Worm (Caenorhabditis elegans) whole organism, L2 larva: ENCODE results near the gene ttr-32.
A peak's percentile ranks its signal among the peaks of the same experiment; 100 is the strongest.

Source experiments
- C34F6.9 ChIP-seq: fragments of 150-350 bp; optimal IDR thresholded peaks from 2 replicates; lab custom pipeline; 2014; ENCODE audit warnings: missing biosample characterization, missing genetic modification characterization
- F13H6.1 ChIP-seq: sonication (generic microtip); optimal IDR thresholded peaks from 2 replicates; lab custom pipeline; 2016; ENCODE audit warnings: missing genetic modification characterization, missing compliant biosample characterization
- R02D3.7 ChIP-seq: fragments of 150-350 bp; optimal IDR thresholded peaks from 2 replicates; lab custom pipeline; 2014; ENCODE audit warnings: missing biosample characterization, missing genetic modification characterization
- Y55F3AM.14 ChIP-seq: fragments of 200-800 bp; sonication (Bioruptor generic); optimal IDR thresholded peaks from 2 replicates; lab custom pipeline; 2018; ENCODE audit warnings: mild to moderate bottlenecking, missing genetic modification characterization, missing compliant biosample characterization
- ZK546.5 ChIP-seq: sonication (generic microtip); optimal IDR thresholded peaks from 2 replicates; lab custom pipeline; 2017; ENCODE audit warnings: missing biosample characterization, missing genetic modification characterization
- alr-1 ChIP-seq: fragments of 150-350 bp; optimal IDR thresholded peaks from 2 replicates; lab custom pipeline; 2014; ENCODE audit warnings: missing biosample characterization, missing genetic modification characterization
- aly-2 ChIP-seq: fragments of 150-350 bp; optimal IDR thresholded peaks from 2 replicates; lab custom pipeline; 2014; ENCODE audit warnings: missing biosample characterization, missing genetic modification characterization
- blmp-1 ChIP-seq: sonication (generic microtip); optimal IDR thresholded peaks from 2 replicates; lab custom pipeline; 2017; ENCODE audit warnings: missing genetic modification characterization, mild to moderate bottlenecking, missing compliant biosample characterization, antibody characterized with exemption, moderate library complexity; ENCODE audit not compliant: insufficient read depth
- ceh-16 ChIP-seq: fragments of 150-350 bp; optimal IDR thresholded peaks from 2 replicates; lab custom pipeline; 2014; ENCODE audit warnings: missing biosample characterization, missing genetic modification characterization
- ceh-82 ChIP-seq: fragments of 150-350 bp; optimal IDR thresholded peaks from 2 replicates; lab custom pipeline; 2014; ENCODE audit warnings: missing biosample characterization, missing genetic modification characterization
- crh-2 ChIP-seq: sonication (generic microtip); optimal IDR thresholded peaks from 2 replicates; lab custom pipeline; 2017; ENCODE audit warnings: missing biosample characterization, missing genetic modification characterization
- dmd-4 ChIP-seq: sonication (generic microtip); optimal IDR thresholded peaks from 2 replicates; lab custom pipeline; 2017; ENCODE audit warnings: missing biosample characterization, missing genetic modification characterization
- egl-27 ChIP-seq: sonication (generic microtip); optimal IDR thresholded peaks from 3 replicates; lab custom pipeline; 2017; ENCODE audit warnings: missing biosample characterization, missing genetic modification reagents, missing genetic modification characterization
- elt-1 ChIP-seq: fragments of 150-350 bp; optimal IDR thresholded peaks from 2 replicates; lab custom pipeline; 2014; ENCODE audit warnings: missing biosample characterization, missing genetic modification characterization
- elt-3 ChIP-seq: sonication (generic microtip); optimal IDR thresholded peaks from 2 replicates; lab custom pipeline; 2017; ENCODE audit warnings: missing biosample characterization, missing genetic modification characterization
- fos-1 ChIP-seq: fragments of 150-350 bp; optimal IDR thresholded peaks from 2 replicates; lab custom pipeline; 2014; ENCODE audit warnings: missing biosample characterization, missing genetic modification characterization
- gmeb-1 ChIP-seq: fragments of 150-350 bp; optimal IDR thresholded peaks from 2 replicates; lab custom pipeline; 2014; ENCODE audit warnings: missing biosample characterization, missing genetic modification characterization
- lin-11 ChIP-seq: fragments of 150-350 bp; sonication (generic microtip); optimal IDR thresholded peaks from 2 replicates; lab custom pipeline; 2014; ENCODE audit warnings: missing biosample characterization, missing genetic modification characterization, inconsistent platforms, mixed read lengths
- lin-39 ChIP-seq: fragments of 150-350 bp; optimal IDR thresholded peaks from 2 replicates; lab custom pipeline; 2014; ENCODE audit warnings: missing biosample characterization, missing genetic modification reagents, missing genetic modification characterization
- lsy-2 ChIP-seq, 2 experiments: fragments of 150-350 bp in 1 of 2; sonication (generic microtip) in 1 of 2; optimal IDR thresholded peaks; 2 replicates each; lab custom pipeline; 2014 to 2017; ENCODE audit warnings: missing biosample characterization in 2 of 2, missing genetic modification characterization in 2 of 2
- mab-5 ChIP-seq: fragments of 150-350 bp; optimal IDR thresholded peaks from 2 replicates; lab custom pipeline; 2014; ENCODE audit warnings: missing biosample characterization, missing genetic modification characterization
- mbf-1 ChIP-seq: sonication (generic microtip); optimal IDR thresholded peaks from 2 replicates; lab custom pipeline; 2017; ENCODE audit warnings: missing biosample characterization, missing genetic modification characterization
- mdl-1 ChIP-seq, 2 experiments: fragments of 150-350 bp in 1 of 2; sonication (generic microtip) in 1 of 2; optimal IDR thresholded peaks; 2 replicates each; lab custom pipeline; 2017; ENCODE audit warnings: missing biosample characterization in 2 of 2, missing genetic modification characterization in 2 of 2
- nhr-10 ChIP-seq: sonication (generic microtip); optimal IDR thresholded peaks from 2 replicates; lab custom pipeline; 2017; ENCODE audit warnings: missing biosample characterization, missing genetic modification characterization
- nhr-12 ChIP-seq: fragments of 150-350 bp; optimal IDR thresholded peaks from 2 replicates; lab custom pipeline; 2014; ENCODE audit warnings: missing biosample characterization, missing genetic modification characterization
- nhr-129 ChIP-seq: fragments of 150-350 bp; optimal IDR thresholded peaks from 2 replicates; lab custom pipeline; 2014; ENCODE audit warnings: missing biosample characterization, missing genetic modification characterization
- nhr-21 ChIP-seq: fragments of 150-350 bp; optimal IDR thresholded peaks from 2 replicates; lab custom pipeline; 2014; ENCODE audit warnings: missing biosample characterization, missing genetic modification characterization
- nhr-237 ChIP-seq: fragments of 150-350 bp; optimal IDR thresholded peaks from 2 replicates; lab custom pipeline; 2014; ENCODE audit warnings: missing biosample characterization, missing genetic modification characterization
- nhr-25 ChIP-seq: fragments of 150-350 bp; sonication (generic microtip); optimal IDR thresholded peaks from 3 replicates; lab custom pipeline; 2014; ENCODE audit warnings: missing biosample characterization, missing genetic modification characterization
- nhr-6 ChIP-seq: fragments of 150-350 bp; optimal IDR thresholded peaks from 2 replicates; lab custom pipeline; 2014; ENCODE audit warnings: missing biosample characterization, missing genetic modification characterization
- nhr-77 ChIP-seq: fragments of 150-350 bp; optimal IDR thresholded peaks from 2 replicates; lab custom pipeline; 2014; ENCODE audit warnings: missing biosample characterization, missing genetic modification characterization
- skn-1 ChIP-seq: sonication (generic microtip); optimal IDR thresholded peaks from 2 replicates; lab custom pipeline; 2017; ENCODE audit warnings: missing biosample characterization, missing genetic modification characterization
- sma-3 ChIP-seq: sonication (generic microtip); optimal IDR thresholded peaks from 2 replicates; lab custom pipeline; 2016; ENCODE audit warnings: missing genetic modification reagents, missing genetic modification characterization, missing compliant biosample characterization
- sma-9 ChIP-seq, 2 experiments: fragments of 150-350 bp in 1 of 2; sonication (generic microtip) in 1 of 2; optimal IDR thresholded peaks; 2 replicates each; lab custom pipeline; 2014 to 2016; ENCODE audit warnings: missing genetic modification characterization in 2 of 2, mild to moderate bottlenecking in 1 of 2, missing biosample characterization in 1 of 2, missing compliant biosample characterization in 1 of 2, missing genetic modification reagents in 1 of 2, moderate library complexity in 1 of 2
- unc-39 ChIP-seq: fragments of 150-350 bp; optimal IDR thresholded peaks from 2 replicates; lab custom pipeline; 2014; ENCODE audit warnings: missing biosample characterization, missing genetic modification characterization
- unc-55 ChIP-seq: fragments of 150-350 bp; sonication (generic microtip); optimal IDR thresholded peaks from 3 replicates; lab custom pipeline; 2014; ENCODE audit warnings: missing biosample characterization, missing genetic modification reagents, missing genetic modification characterization
- unc-62 ChIP-seq: fragments of 150-350 bp; optimal IDR thresholded peaks from 2 replicates; lab custom pipeline; 2014; ENCODE audit warnings: missing biosample characterization, missing genetic modification reagents, missing genetic modification characterization
- zag-1 ChIP-seq: fragments of 150-350 bp; optimal IDR thresholded peaks from 2 replicates; lab custom pipeline; 2014; ENCODE audit warnings: missing biosample characterization, missing genetic modification characterization
- ztf-1 ChIP-seq: fragments of 200-800 bp; sonication (Bioruptor generic); conservative IDR thresholded peaks from 2 replicates; pipeline ENCODE4 v1.3.6; 2022; ENCODE audit warnings: missing genetic modification characterization, missing compliant biosample characterization
- ztf-4 ChIP-seq: fragments of 150-350 bp; optimal IDR thresholded peaks from 2 replicates; lab custom pipeline; 2014; ENCODE audit warnings: missing biosample characterization, missing genetic modification characterization

ttr-32 gene

DNA sequence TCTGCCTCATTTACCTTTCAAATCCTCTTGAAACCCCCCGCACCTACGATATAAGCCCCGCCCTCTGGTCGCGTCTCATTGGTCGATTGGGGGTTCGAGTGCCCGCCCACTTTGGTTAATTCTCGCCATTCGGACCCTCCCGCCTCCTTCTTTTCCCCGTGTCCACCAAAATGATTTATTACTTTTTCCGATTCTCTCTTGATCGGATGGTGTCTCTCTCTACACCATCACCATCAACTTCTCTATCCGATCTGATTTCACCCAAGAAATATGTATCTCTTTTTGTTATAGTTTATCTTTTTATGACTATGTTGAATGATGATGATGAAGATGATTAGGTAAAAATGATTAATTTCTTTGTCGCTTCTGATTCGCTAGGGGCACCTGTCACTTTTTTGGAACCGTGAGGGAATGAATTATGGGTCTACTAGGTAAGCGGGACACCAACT, 11.5 kb upstream of the ttr-32 start (continued):
- TF ChIP-seq C34F6.9 (tag; lab: Kevin White, UChicago) (no peak), nhr-21 (tag; lab: Kevin White, UChicago) (no peak), ztf-4 (tag; lab: Kevin White, UChicago) (peak; percentile 8), egl-27 (tag; lab: Kevin White, UChicago) (no peak), ZK546.5 (no peak), nhr-6 (tag; lab: Kevin White, UChicago) (no peak), mdl-1 (tag; optimal IDR thresholded peaks at IDR 0.05; lab: Kevin White, UChicago) (no peak), mbf-1 (tag; lab: Kevin White, UChicago) (no peak), elt-1 (tag; lab: Kevin White, UChicago) (no peak), ceh-82 (tag; lab: Kevin White, UChicago) (no peak), sma-3 (GFP tag; lab: Kevin White, UChicago) (peak; percentile 10)

DNA sequence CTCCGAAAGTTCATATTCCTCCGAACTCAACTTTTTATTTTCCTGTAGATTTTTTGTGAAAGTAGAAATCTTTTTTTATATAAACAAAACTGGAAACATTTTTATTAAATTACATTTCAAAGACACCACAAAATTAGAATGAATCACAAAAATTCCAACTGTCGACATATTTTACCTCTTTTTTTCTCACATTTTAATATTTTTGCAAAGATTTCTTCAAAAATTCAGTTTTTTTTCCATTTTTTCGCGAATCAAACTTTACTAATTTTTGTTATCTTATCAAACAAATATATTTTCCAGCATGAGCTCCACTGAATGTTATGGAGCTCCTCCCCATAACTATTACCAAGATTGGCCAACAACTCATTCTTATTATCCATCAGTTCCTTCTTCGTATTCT, 10.9 kb upstream of the ttr-32 start, which contains the start of gene ceh-13:
TSS of gene ceh-13 (plus strand) at position 301 of the 400 bp plus-strand sequence.
- no peak for TF ChIP-seq mab-5 (tag; lab: Kevin White, UChicago)
- no peak for TF ChIP-seq blmp-1 (tag; lab: Kevin White, UChicago)
- TF ChIP-seq zag-1 (tag; lab: Kevin White, UChicago): no peak
- no peak for TF ChIP-seq nhr-77 (tag; lab: Kevin White, UChicago)
- no peak for TF ChIP-seq sma-9 (GFP tag; optimal IDR thresholded peaks at IDR 0.05; lab: Kevin White, UChicago)
- no peak for TF ChIP-seq sma-9 (tag; optimal IDR thresholded peaks at IDR 0.05; lab: Kevin White, UChicago)

DNA sequence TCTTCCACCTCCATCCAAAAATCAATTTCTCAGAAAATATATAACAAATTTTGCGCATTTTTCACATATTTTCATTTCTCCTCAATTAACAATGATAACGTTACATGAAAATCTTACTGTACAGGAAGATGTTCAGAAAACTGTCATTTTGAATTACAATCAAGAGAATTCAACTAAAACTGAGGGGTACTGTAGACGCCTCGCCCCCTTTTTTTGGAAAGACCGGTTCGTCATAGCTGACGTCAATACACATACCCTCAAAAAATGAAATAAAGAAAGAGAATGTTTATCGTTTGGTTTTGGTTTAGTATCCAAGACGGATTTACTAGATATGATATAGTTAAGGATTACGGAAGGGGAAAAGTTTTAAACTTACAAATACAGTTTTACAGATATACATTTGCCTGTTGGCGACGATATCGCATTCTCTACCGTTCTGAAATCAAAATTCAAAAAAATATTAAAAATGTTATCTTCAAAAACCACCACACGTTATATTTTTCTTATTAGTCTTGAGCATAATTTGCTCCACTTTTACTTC, 8.2 kb upstream of the ttr-32 start:
- TF ChIP-seq nhr-237 (tag; lab: Kevin White, UChicago) (no peak), sma-9 (GFP tag; optimal IDR thresholded peaks at IDR 0.05; lab: Kevin White, UChicago) (peak; percentile 11), sma-9 (tag; optimal IDR thresholded peaks at IDR 0.05; lab: Kevin White, UChicago) (no peak), zag-1 (tag; lab: Kevin White, UChicago) (no peak), gmeb-1 (tag; lab: Kevin White, UChicago) (no peak), lin-11 (tag; lab: Kevin White, UChicago) (no peak), lsy-2 (tag; optimal IDR thresholded peaks at IDR 0.05; lab: Kevin White, UChicago) (peak in 1 of 2 experiments; percentile 71), ztf-1 (GFP tag; lab: Robert Waterston, UW) (no peak)
- TF ChIP-seq, all 48 proteins: peak for 2

DNA sequence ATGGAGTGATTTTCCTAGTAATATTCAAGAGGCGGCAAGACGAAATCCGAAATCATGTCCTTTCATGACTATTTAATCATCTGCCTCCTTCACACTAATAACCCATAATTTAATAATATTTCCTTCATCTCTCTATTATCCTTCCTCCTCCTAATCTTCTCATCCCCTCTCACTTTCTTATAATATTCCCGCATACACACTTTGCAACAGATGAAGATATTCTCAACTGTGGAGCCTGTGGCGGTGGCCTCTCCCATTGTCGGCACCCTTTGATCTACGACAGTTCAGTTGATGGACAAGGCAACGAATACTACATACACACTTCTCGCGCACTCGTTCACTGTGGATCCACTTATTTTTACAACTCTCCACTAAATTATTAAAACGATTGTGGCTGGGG, 7.6 kb upstream of the ttr-32 start:
- TF ChIP-seq nhr-129 (tag; lab: Kevin White, UChicago): no peak
- no peak for TF ChIP-seq unc-39 (tag; lab: Kevin White, UChicago)
- TF ChIP-seq nhr-6 (tag; lab: Kevin White, UChicago): no peak
- TF ChIP-seq lin-11 (tag; lab: Kevin White, UChicago): no peak
- no peak for TF ChIP-seq sma-3 (GFP tag; lab: Kevin White, UChicago)
- no peak for TF ChIP-seq ztf-4 (tag; lab: Kevin White, UChicago)
- TF ChIP-seq alr-1 (tag; lab: Kevin White, UChicago): no peak
- TF ChIP-seq C34F6.9 (tag; lab: Kevin White, UChicago): no peak
- no peak for TF ChIP-seq fos-1 (tag; lab: Kevin White, UChicago)
- TF ChIP-seq elt-3 (tag; lab: Kevin White, UChicago): no peak
- no peak for TF ChIP-seq R02D3.7 (tag; lab: Kevin White, UChicago)
- TF ChIP-seq mab-5 (tag; lab: Kevin White, UChicago): no peak
- TF ChIP-seq, all 48 proteins: peak for 0

DNA sequence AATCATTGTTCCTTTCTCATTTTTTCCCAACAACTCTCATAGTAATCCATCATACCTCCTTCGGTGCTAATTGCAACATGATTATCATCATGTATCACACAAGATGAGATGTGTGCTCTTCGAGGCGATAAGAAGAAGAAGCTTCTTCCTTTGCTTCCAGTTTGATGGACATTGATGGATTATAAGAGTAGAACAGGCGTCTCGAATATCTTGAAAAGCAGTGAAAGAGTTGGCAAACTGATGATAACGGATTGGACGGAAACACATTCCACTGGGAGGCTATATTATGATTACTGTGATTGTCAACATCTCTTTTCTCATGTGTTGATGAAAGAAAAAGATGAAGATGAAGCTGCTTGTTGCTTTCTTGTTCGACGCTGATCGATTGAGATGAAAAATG, 6.3 kb upstream of the ttr-32 start:
- TF ChIP-seq ceh-16 (tag; lab: Kevin White, UChicago) (no peak), lin-11 (tag; lab: Kevin White, UChicago) (no peak), egl-27 (tag; lab: Kevin White, UChicago) (peak; percentile 32), unc-62 (GFP tag; lab: Kevin White, UChicago) (peak; percentile 78), sma-9 (GFP tag; optimal IDR thresholded peaks at IDR 0.05; lab: Kevin White, UChicago) (peak; percentile 45), sma-9 (tag; optimal IDR thresholded peaks at IDR 0.05; lab: Kevin White, UChicago) (no peak), R02D3.7 (tag; lab: Kevin White, UChicago) (no peak), elt-1 (tag; lab: Kevin White, UChicago) (no peak), unc-39 (tag; lab: Kevin White, UChicago) (no peak), mab-5 (tag; lab: Kevin White, UChicago) (peak; percentile 18), crh-2 (tag; lab: Kevin White, UChicago) (no peak), nhr-25 (tag; lab: Kevin White, UChicago) (no peak), lin-39 (tag; lab: Kevin White, UChicago) (peak; percentile 52), Y55F3AM.14 (GFP tag; lab: Kevin White, UChicago) (no peak), nhr-237 (tag; lab: Kevin White, UChicago) (no peak), lsy-2 (tag; optimal IDR thresholded peaks at IDR 0.05; lab: Kevin White, UChicago) (peak in 1 of 2 experiments; percentile 42), zag-1 (tag; lab: Kevin White, UChicago) (peak; percentile 18), nhr-129 (tag; lab: Kevin White, UChicago) (peak; percentile 64), nhr-12 (tag; lab: Kevin White, UChicago) (no peak), dmd-4 (tag; lab: Kevin White, UChicago) (no peak), aly-2 (tag; lab: Kevin White, UChicago) (no peak), F13H6.1 (tag; lab: Kevin White, UChicago) (peak; percentile 68), ztf-4 (tag; lab: Kevin White, UChicago) (no peak), mdl-1 (tag; optimal IDR thresholded peaks at IDR 0.05; lab: Kevin White, UChicago) (no peak), unc-55 (GFP tag; lab: Kevin White, UChicago) (peak; percentile 22), nhr-10 (no peak), skn-1 (tag; lab: Kevin White, UChicago) (no peak), sma-3 (GFP tag; lab: Kevin White, UChicago) (no peak), C34F6.9 (tag; lab: Kevin White, UChicago) (peak; percentile 19)
